Fruit fly (Drosophila melanogaster) whole organism, prepupa: Measurements from ENCODE around the gene ClpP.

Source experiments
- Blimp-1 ChIP-seq: fragments of 200-800 bp; sonication (Bioruptor generic); optimal IDR thresholded peaks from 3 replicates; lab custom pipeline; 2017; ENCODE audit warnings: missing biosample characterization, missing genetic modification characterization, mild to moderate bottlenecking, moderate library complexity, missing genetic modification reagents
- CG10631 ChIP-seq: fragments of 200-800 bp; sonication (Bioruptor generic); optimal IDR thresholded peaks from 2 replicates; lab custom pipeline; 2016; ENCODE audit warnings: missing biosample characterization, missing genetic modification characterization
- CG10669 ChIP-seq: fragments of 200-800 bp; sonication (Bioruptor generic); optimal IDR thresholded peaks from 3 replicates; lab custom pipeline; 2018; ENCODE audit warnings: missing biosample characterization, mild to moderate bottlenecking, missing genetic modification characterization, moderate library complexity
- CG11902 ChIP-seq: fragments of 200-800 bp; sonication (Bioruptor generic); optimal IDR thresholded peaks from 3 replicates; lab custom pipeline; 2016; ENCODE audit warnings: missing biosample characterization, missing genetic modification characterization
- CG15336 ChIP-seq: fragments of 200-800 bp; sonication (Bioruptor generic); IDR thresholded peaks from 2 replicates; pipeline ENCODE4 v1.3.6; 2022; ENCODE audit warnings: missing biosample characterization, missing genetic modification characterization
- CG3032 ChIP-seq: fragments of 200-800 bp; optimal IDR thresholded peaks from 2 replicates; lab custom pipeline; 2019; ENCODE audit warnings: missing biosample characterization, mild to moderate bottlenecking, missing genetic modification characterization, moderate library complexity
- CG31627 ChIP-seq: fragments of 200-800 bp; sonication (Bioruptor generic); optimal IDR thresholded peaks from 3 replicates; lab custom pipeline; 2016; ENCODE audit warnings: missing biosample characterization, missing genetic modification characterization
- CG32006 ChIP-seq: fragments of 200-800 bp; sonication (Bioruptor generic); optimal IDR thresholded peaks from 3 replicates; lab custom pipeline; 2017; ENCODE audit warnings: missing biosample characterization, mild to moderate bottlenecking, missing genetic modification characterization
- CG34406 ChIP-seq: fragments of 200-800 bp; sonication (Bioruptor generic); optimal IDR thresholded peaks from 3 replicates; lab custom pipeline; 2016; ENCODE audit warnings: missing biosample characterization, missing genetic modification characterization
- CG4318 ChIP-seq: fragments of 200-800 bp; sonication (Bioruptor generic); optimal IDR thresholded peaks from 3 replicates; lab custom pipeline; 2017; ENCODE audit warnings: missing biosample characterization, mild to moderate bottlenecking, missing genetic modification characterization
- CG6163 ChIP-seq: fragments of 200-800 bp; sonication (Bioruptor generic); IDR thresholded peaks from 3 replicates; pipeline ENCODE4 v1.3.6; 2022; ENCODE audit warnings: missing biosample characterization, missing genetic modification characterization
- CG6276 ChIP-seq: fragments of 200-800 bp; sonication (Bioruptor generic); optimal IDR thresholded peaks from 2 replicates; lab custom pipeline; 2017; ENCODE audit warnings: missing biosample characterization, mild to moderate bottlenecking, missing genetic modification characterization
- CG6808 ChIP-seq: fragments of 200-800 bp; sonication (Bioruptor generic); optimal IDR thresholded peaks from 3 replicates; lab custom pipeline; 2017; ENCODE audit warnings: missing biosample characterization, missing genetic modification characterization, mild to moderate bottlenecking, moderate library complexity, missing genetic modification reagents
- CG6854 ChIP-seq: fragments of 200-800 bp; sonication (Bioruptor generic); optimal IDR thresholded peaks from 2 replicates; lab custom pipeline; 2017; ENCODE audit warnings: missing biosample characterization, mild to moderate bottlenecking, missing genetic modification characterization
- CG7368 ChIP-seq: fragments of 200-800 bp; sonication (Bioruptor generic); optimal IDR thresholded peaks from 3 replicates; lab custom pipeline; 2016; ENCODE audit warnings: missing biosample characterization, missing genetic modification characterization
- CG8119 ChIP-seq: fragments of 200-800 bp; sonication (Bioruptor generic); IDR thresholded peaks from 3 replicates; pipeline ENCODE4 v1.3.6; 2022; ENCODE audit warnings: missing biosample characterization, missing genetic modification characterization
- CG8319 ChIP-seq: fragments of 200-800 bp; sonication (Bioruptor generic); optimal IDR thresholded peaks from 3 replicates; lab custom pipeline; 2016; ENCODE audit warnings: missing biosample characterization, missing genetic modification characterization
- CG8632 ChIP-seq: fragments of 200-800 bp; sonication (Bioruptor generic); optimal IDR thresholded peaks from 3 replicates; lab custom pipeline; 2016; ENCODE audit warnings: missing biosample characterization, missing genetic modification characterization
- CG9139 ChIP-seq: fragments of 200-800 bp; sonication (Bioruptor generic); optimal IDR thresholded peaks from 3 replicates; lab custom pipeline; 2017; ENCODE audit warnings: missing biosample characterization, mild to moderate bottlenecking, missing genetic modification characterization
- Eip75B ChIP-seq: fragments of 200-800 bp; sonication (Bioruptor generic); optimal IDR thresholded peaks from 3 replicates; lab custom pipeline; 2016; ENCODE audit warnings: missing biosample characterization, missing genetic modification characterization
- Ets21C ChIP-seq: fragments of 200-800 bp; sonication (Bioruptor generic); optimal IDR thresholded peaks from 3 replicates; lab custom pipeline; 2016; ENCODE audit warnings: missing biosample characterization, missing genetic modification characterization
- Ets96B ChIP-seq: fragments of 200-800 bp; optimal IDR thresholded peaks from 2 replicates; lab custom pipeline; 2019; ENCODE audit warnings: missing biosample characterization, mild to moderate bottlenecking, missing genetic modification characterization, moderate library complexity
- Hr39 ChIP-seq: fragments of 200-800 bp; sonication (Bioruptor generic); optimal IDR thresholded peaks from 2 replicates; lab custom pipeline; 2016; ENCODE audit warnings: missing biosample characterization, missing genetic modification characterization
- Hr4 ChIP-seq: fragments of 200-800 bp; sonication (Bioruptor generic); optimal IDR thresholded peaks from 3 replicates; lab custom pipeline; 2016; ENCODE audit warnings: missing biosample characterization, missing genetic modification characterization
- Lpt ChIP-seq: fragments of 200-800 bp; sonication (Bioruptor generic); optimal IDR thresholded peaks from 3 replicates; lab custom pipeline; 2016; ENCODE audit warnings: missing biosample characterization, missing genetic modification characterization
- Met ChIP-seq: fragments of 200-800 bp; sonication (Bioruptor generic); optimal IDR thresholded peaks from 3 replicates; lab custom pipeline; 2016; ENCODE audit warnings: missing biosample characterization, missing genetic modification characterization
- OdsH ChIP-seq: fragments of 200-800 bp; sonication (Bioruptor generic); optimal IDR thresholded peaks from 3 replicates; lab custom pipeline; 2016; ENCODE audit warnings: missing biosample characterization, missing genetic modification characterization
- Sox102F ChIP-seq: fragments of 200-800 bp; sonication (Bioruptor generic); optimal IDR thresholded peaks from 2 replicates; lab custom pipeline; 2016; ENCODE audit warnings: missing biosample characterization, mild to moderate bottlenecking, missing genetic modification characterization
- Sox14 ChIP-seq: fragments of 200-800 bp; sonication (Bioruptor generic); optimal IDR thresholded peaks from 3 replicates; lab custom pipeline; 2016; ENCODE audit warnings: missing biosample characterization, missing genetic modification characterization
- cyc ChIP-seq: fragments of 200-800 bp; sonication (Bioruptor generic); optimal IDR thresholded peaks from 3 replicates; lab custom pipeline; 2016; ENCODE audit warnings: missing biosample characterization, missing genetic modification characterization
- dac ChIP-seq: fragments of 200-800 bp; sonication (Bioruptor generic); optimal IDR thresholded peaks from 2 replicates; lab custom pipeline; 2017; ENCODE audit warnings: missing biosample characterization, mild to moderate bottlenecking, missing genetic modification characterization
- dsx ChIP-seq: fragments of 200-800 bp; optimal IDR thresholded peaks from 3 replicates; lab custom pipeline; 2019; ENCODE audit warnings: missing biosample characterization, mild to moderate bottlenecking, missing genetic modification characterization, moderate library complexity; ENCODE audit not compliant: poor library complexity, severe bottlenecking
- eg ChIP-seq: fragments of 200-800 bp; sonication (Bioruptor generic); IDR thresholded peaks from 3 replicates; pipeline ENCODE4 v1.3.6; 2022; ENCODE audit warnings: missing biosample characterization, missing genetic modification characterization
- esn ChIP-seq: fragments of 200-800 bp; sonication (Bioruptor generic); optimal IDR thresholded peaks from 2 replicates; lab custom pipeline; 2016; ENCODE audit warnings: missing biosample characterization, mild to moderate bottlenecking, missing genetic modification characterization, moderate library complexity
- fd85E ChIP-seq: fragments of 200-800 bp; sonication (Bioruptor generic); optimal IDR thresholded peaks from 3 replicates; lab custom pipeline; 2016; ENCODE audit warnings: missing biosample characterization, missing genetic modification characterization
- fkh ChIP-seq: fragments of 200-800 bp; sonication (Bioruptor generic); optimal IDR thresholded peaks from 3 replicates; lab custom pipeline; 2017; ENCODE audit warnings: missing biosample characterization, mild to moderate bottlenecking, missing genetic modification characterization, moderate library complexity
- lz ChIP-seq: fragments of 200-800 bp; sonication (Bioruptor generic); optimal IDR thresholded peaks from 3 replicates; lab custom pipeline; 2016; ENCODE audit warnings: missing biosample characterization, missing genetic modification characterization
- net ChIP-seq: fragments of 200-800 bp; sonication (Bioruptor generic); optimal IDR thresholded peaks from 3 replicates; lab custom pipeline; 2016; ENCODE audit warnings: missing biosample characterization, missing genetic modification characterization
- pdm3 ChIP-seq: fragments of 200-800 bp; sonication (Bioruptor generic); optimal IDR thresholded peaks from 3 replicates; lab custom pipeline; 2016; ENCODE audit warnings: missing biosample characterization, missing genetic modification characterization
- salr ChIP-seq, 2 experiments: fragments of 200-800 bp; sonication (Bioruptor generic); optimal IDR thresholded peaks; 3 replicates each; lab custom pipeline; 2016 to 2018; ENCODE audit warnings: missing biosample characterization in 2 of 2, missing genetic modification characterization in 2 of 2, mild to moderate bottlenecking in 1 of 2
- spab ChIP-seq: fragments of 200-800 bp; sonication (Bioruptor generic); optimal IDR thresholded peaks from 2 replicates; lab custom pipeline; 2017; ENCODE audit warnings: missing biosample characterization, mild to moderate bottlenecking, missing genetic modification characterization, missing genetic modification reagents
- ss ChIP-seq, 2 experiments: fragments of 200-800 bp; sonication (Bioruptor generic); optimal IDR thresholded peaks; 2 replicates in 1 of 2; 3 replicates in 1 of 2; lab custom pipeline; 2017 to 2018; ENCODE audit warnings: mild to moderate bottlenecking in 2 of 2, missing biosample characterization in 2 of 2, missing genetic modification characterization in 2 of 2, moderate library complexity in 1 of 2
- svp ChIP-seq: fragments of 200-800 bp; sonication (Bioruptor generic); peaks from one replicate; lab custom pipeline; 2016; ENCODE audit warnings: missing biosample characterization, missing genetic modification characterization
- topi ChIP-seq: fragments of 200-800 bp; sonication (Bioruptor generic); optimal IDR thresholded peaks from 3 replicates; lab custom pipeline; 2016; ENCODE audit warnings: missing biosample characterization, missing genetic modification characterization

ClpP gene

dm6 chr2L:10386208-10386805 is 29.7 kb downstream of the ClpP start, which contains the start of the genes Cdk1 and mRpS7 (continued):
- peak; percentile 79; the same call in 2 of the 3 replicates for TF ChIP-seq CG8119 (GFP tag; lab: Robert Waterston, UW)
- peak; percentile 71 for TF ChIP-seq Hr39 (GFP tag; lab: Kevin White, UChicago)
- peak; percentile 78 for TF ChIP-seq OdsH (GFP tag; lab: Kevin White, UChicago)
- TF ChIP-seq net = no peak
- peak in 1 of 2 experiments; percentile 69 for TF ChIP-seq salr (GFP tag; optimal IDR thresholded peaks at IDR 0.05; lab: Kevin White, UChicago)
- peak; percentile 72 for TF ChIP-seq cyc

dm6 chr2L:10386824-10387223 is 30.2 kb downstream of the ClpP start:
- no peak for TF ChIP-seq fd85E
- no peak for TF ChIP-seq Lpt
- no peak for TF ChIP-seq CG4318 (GFP tag; lab: Kevin White, UChicago)
- TF ChIP-seq CG8319 (GFP tag; lab: Kevin White, UChicago) = no peak
- TF ChIP-seq CG6276 = no peak
- TF ChIP-seq CG6854 (GFP tag; lab: Kevin White, UChicago) = no peak
- no peak for TF ChIP-seq topi (GFP tag; lab: Kevin White, UChicago)
- TF ChIP-seq esn (GFP tag; lab: Kevin White, UChicago) = no peak
- no peak for TF ChIP-seq Eip75B
- no peak for TF ChIP-seq Sox14 (GFP tag; lab: Kevin White, UChicago)
- no peak for TF ChIP-seq svp (GFP tag; lab: Kevin White, UChicago)
- TF ChIP-seq cyc = no peak
- TF ChIP-seq Met (GFP tag; lab: Kevin White, UChicago) = no peak
- no peak for TF ChIP-seq pdm3 (GFP tag; lab: Kevin White, UChicago)
- no peak for TF ChIP-seq CG32006
- TF ChIP-seq CG10631 (GFP tag; lab: Kevin White, UChicago) = no peak
- TF ChIP-seq Hr39 (GFP tag; lab: Kevin White, UChicago) = no peak

- TF ChIP-seq eg (GFP tag; lab: Robert Waterston, UW) = no peak; the same call in 1 of the 3 replicates
- peak in 1 of 2 experiments; percentile 28 for TF ChIP-seq salr (GFP tag; optimal IDR thresholded peaks at IDR 0.05; lab: Kevin White, UChicago)
- TF ChIP-seq CG7368 (GFP tag; lab: Kevin White, UChicago) = peak; percentile 24
- TF ChIP-seq CG34406 (GFP tag; lab: Kevin White, UChicago) = no peak
- peak; percentile 58 for TF ChIP-seq CG31627 (GFP tag; lab: Kevin White, UChicago)
- no peak for TF ChIP-seq CG9139 (GFP tag; lab: Kevin White, UChicago)
- TF ChIP-seq CG6808 (GFP tag; lab: Kevin White, UChicago) = no peak
- peak; percentile 11 for TF ChIP-seq CG11902 (GFP tag; lab: Kevin White, UChicago)
- peak; percentile 22 for TF ChIP-seq CG10669
- TF ChIP-seq Lpt = no peak
- peak; percentile 23 for TF ChIP-seq net
- no peak for TF ChIP-seq CG6163 (GFP tag; lab: Robert Waterston, UW)
- TF ChIP-seq Met (GFP tag; lab: Kevin White, UChicago) = peak; percentile 62
- TF ChIP-seq Hr4 = peak; percentile 54
- TF ChIP-seq CG8319 (GFP tag; lab: Kevin White, UChicago) = no peak
- TF ChIP-seq lz (GFP tag; lab: Kevin White, UChicago) = peak; percentile 61
- no peak for TF ChIP-seq CG32006
- TF ChIP-seq Sox102F = peak; percentile 4
- TF ChIP-seq CG8632 = no peak
- peak; percentile 47 for TF ChIP-seq fkh (GFP tag; lab: Kevin White, UChicago)
- 0 out of 2 replicates have a peak, but pooled peaks have one; percentile 31 for TF ChIP-seq CG15336 (GFP tag; lab: Robert Waterston, UW)
- TF ChIP-seq pdm3 (GFP tag; lab: Kevin White, UChicago) = peak; percentile 73
- peak; percentile 29 for TF ChIP-seq dsx (GFP tag; lab: Kevin White, UChicago)
- no peak for TF ChIP-seq spab (GFP tag; lab: Kevin White, UChicago)
- peak; percentile 17 for TF ChIP-seq Blimp-1 (GFP tag; lab: Kevin White, UChicago)
- TF ChIP-seq dac = peak; percentile 8
- peak in 1 of 2 experiments; percentile 24 for TF ChIP-seq ss (GFP tag; optimal IDR thresholded peaks at IDR 0.05; lab: Kevin White, UChicago)
- peak; percentile 24 for TF ChIP-seq Ets96B (tag; lab: Kevin White, UChicago)
- no peak for TF ChIP-seq fd85E
- peak; percentile 61 for TF ChIP-seq CG3032 (tag; lab: Kevin White, UChicago)
- peak; percentile 12 for TF ChIP-seq Ets21C (GFP tag; lab: Kevin White, UChicago)
- peak; percentile 50 for TF ChIP-seq cyc
- TF ChIP-seq Hr39 (GFP tag; lab: Kevin White, UChicago) = peak; percentile 63
Observed at dm6 chr2L:10387869-10388726, 31.5 kb downstream of the ClpP start, which contains the start of gene da. da (plus strand) TSS chr2L:10388105.
